Worm (Caenorhabditis elegans) whole organism, L4/young adult: ENCODE data around the gene fat-4.
"Not testable (repeated sequence)": the region's sequence is repeated elsewhere in the genome, so short reads cannot be mapped to it uniquely, and the experiment has no call there.

ENCODE experiments used
- W03F9.2 ChIP-seq: fragments of 150-350 bp; optimal IDR thresholded peaks from 2 replicates; lab custom pipeline; 2014; ENCODE audit warnings: missing biosample characterization, missing genetic modification characterization
- dao-5 ChIP-seq: sonication (generic microtip); optimal IDR thresholded peaks from 2 replicates; lab custom pipeline; 2016; ENCODE audit warnings: missing genotype, missing genetic modification characterization, moderate library complexity, missing compliant biosample characterization
- him-1 ChIP-seq: sonication (generic microtip); optimal IDR thresholded peaks from 2 replicates; lab custom pipeline; 2016; ENCODE audit warnings: missing genotype, missing genetic modification reagents, missing genetic modification characterization, missing compliant biosample characterization

The fat-4 gene

ce11 chrIV:9799129-9799528, at the start of gene fat-4:
fat-4 (plus strand) TSS chrIV:9799429.
- TF ChIP-seq W03F9.2 (tag; lab: Kevin White, UChicago) (no peak), him-1 (tag; lab: Kevin White, UChicago) (no peak), dao-5 (no peak)

- TF ChIP-seq him-1 (tag; lab: Kevin White, UChicago) (no peak), W03F9.2 (tag; lab: Kevin White, UChicago) (no peak), dao-5 (no peak)
Observed at ce11 chrIV:9755713-9756112, 43.5 kb upstream of the fat-4 start.

DNA sequence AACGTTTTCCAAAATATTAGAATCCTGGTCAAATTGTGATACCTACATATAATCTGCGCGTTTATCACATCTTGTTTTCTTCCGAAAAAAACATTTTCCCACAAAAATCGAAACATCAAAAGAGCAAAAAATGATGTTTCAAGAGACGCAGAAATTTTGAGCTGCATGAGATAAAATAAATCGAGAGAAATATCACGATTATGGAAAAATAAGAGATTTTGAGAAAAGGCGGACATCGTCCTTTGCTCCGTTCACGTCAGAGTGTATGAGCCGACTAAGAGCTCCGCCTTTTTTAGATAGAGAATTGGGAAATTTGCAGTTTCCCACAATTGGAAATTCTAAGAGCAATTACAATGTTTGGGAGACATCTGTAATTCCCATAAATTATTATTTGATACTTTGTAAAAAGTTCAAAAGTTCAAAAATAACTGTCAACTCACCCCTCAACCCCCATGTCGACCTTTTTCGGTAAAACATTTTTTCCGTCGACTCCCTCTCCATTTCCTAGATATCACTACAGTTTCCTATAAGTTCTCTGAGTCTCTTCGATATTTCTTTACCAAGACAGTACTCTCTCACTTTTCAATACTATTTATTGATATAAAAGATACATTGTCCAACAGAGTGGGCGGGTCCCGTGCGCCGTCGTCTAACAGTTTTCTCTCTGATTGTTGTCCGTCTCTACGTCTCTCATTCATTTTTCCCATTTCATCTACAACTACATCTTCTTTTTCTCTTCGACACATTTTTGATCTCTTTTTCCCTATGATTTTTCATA, 42.4 kb upstream of the fat-4 start:
- TF ChIP-seq him-1 (tag; lab: Kevin White, UChicago) (no peak), W03F9.2 (tag; lab: Kevin White, UChicago) (peak; percentile 41)

DNA sequence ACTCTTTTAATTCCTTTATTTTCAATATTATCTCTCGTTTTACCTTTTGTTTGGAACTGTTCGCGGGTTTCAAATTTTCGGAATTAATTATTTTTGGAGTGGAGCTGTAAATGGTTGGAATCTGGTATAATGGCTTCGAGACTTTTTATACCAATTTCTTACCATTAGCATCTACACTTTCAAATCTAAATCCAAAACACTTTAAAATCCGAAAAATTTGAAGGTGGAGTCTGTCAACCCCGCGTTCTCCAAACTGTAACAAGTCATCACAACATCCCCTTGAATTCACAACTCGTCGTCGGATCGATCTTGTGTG, 41.8 kb upstream of the fat-4 start, which contains the start of gene nhr-97:
TSS of gene nhr-97 (plus strand) at position 217 of the 316 bp plus-strand sequence.
- no peak for TF ChIP-seq dao-5
- TF ChIP-seq W03F9.2 (tag; lab: Kevin White, UChicago), result no peak
- TF ChIP-seq him-1 (tag; lab: Kevin White, UChicago), result no peak

- no peak for TF ChIP-seq dao-5
- no peak for TF ChIP-seq him-1 (tag; lab: Kevin White, UChicago)
- TF ChIP-seq W03F9.2 (tag; lab: Kevin White, UChicago), result no peak
Observed at ce11 chrIV:9761751-9762150, 37.5 kb upstream of the fat-4 start.

- TF ChIP-seq W03F9.2 (tag; lab: Kevin White, UChicago) (no peak), him-1 (tag; lab: Kevin White, UChicago) (no peak), dao-5 (no peak)
Observed at ce11 chrIV:9762667-9763173, 36.5 kb upstream of the fat-4 start.

DNA sequence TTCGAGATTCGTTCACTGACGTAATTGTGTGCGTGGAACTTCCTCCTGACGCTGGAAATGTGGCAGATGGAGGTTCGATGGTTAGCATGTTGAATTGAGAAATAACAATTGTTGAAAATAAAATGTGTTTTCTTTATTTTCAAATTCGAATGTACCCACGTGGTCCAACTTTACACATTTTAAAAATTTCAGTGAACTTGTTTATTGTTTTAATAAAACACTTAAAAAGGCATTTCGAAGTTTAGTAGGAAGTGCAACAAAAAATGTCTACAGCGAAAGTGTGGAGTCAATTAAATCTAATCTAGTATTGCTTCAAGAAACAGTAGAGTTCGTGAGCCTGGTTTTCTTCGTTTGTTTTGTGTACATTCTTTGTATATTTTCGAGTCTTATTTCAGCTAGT, 33.0 kb upstream of the fat-4 start, which contains the start of gene ssp-36:
TSS of gene ssp-36 (minus strand) at position 101 of the 400 bp plus-strand sequence.
- TF ChIP-seq him-1 (tag; lab: Kevin White, UChicago) (no peak), dao-5 (no peak), W03F9.2 (tag; lab: Kevin White, UChicago) (no peak)

ce11 chrIV:9767054-9767453, 32.2 kb upstream of the fat-4 start, which contains the start of gene msp-79:
msp-79 (minus strand) TSS chrIV:9767154.
- TF ChIP-seq W03F9.2 (tag; lab: Kevin White, UChicago); dao-5; him-1 (tag; lab: Kevin White, UChicago): not testable (repeated sequence)

- not testable (repeated sequence) for TF ChIP-seq dao-5; him-1 (tag; lab: Kevin White, UChicago); W03F9.2 (tag; lab: Kevin White, UChicago)
Observed at ce11 chrIV:9769746-9770145, 29.5 kb upstream of the fat-4 start, which contains the start of gene msp-78. msp-78 (plus strand) TSS chrIV:9770046.

ce11 chrIV:9770798-9771197, 28.4 kb upstream of the fat-4 start:
- TF ChIP-seq him-1 (tag; lab: Kevin White, UChicago) (no peak), W03F9.2 (tag; lab: Kevin White, UChicago) (no peak), dao-5 (no peak)

- TF ChIP-seq W03F9.2 (tag; lab: Kevin White, UChicago), result no peak
- no peak for TF ChIP-seq him-1 (tag; lab: Kevin White, UChicago)
- no peak for TF ChIP-seq dao-5
Observed at ce11 chrIV:9772096-9772720, 27.0 kb upstream of the fat-4 start, which contains the start of gene cav-1. cav-1 (plus strand) TSS chrIV:9772510.

ce11 chrIV:9773441-9773840, 25.8 kb upstream of the fat-4 start:
- no peak for TF ChIP-seq him-1 (tag; lab: Kevin White, UChicago)
- no peak for TF ChIP-seq W03F9.2 (tag; lab: Kevin White, UChicago)
- no peak for TF ChIP-seq dao-5

- TF ChIP-seq him-1 (tag; lab: Kevin White, UChicago), result no peak
- TF ChIP-seq dao-5, result no peak
- no peak for TF ChIP-seq W03F9.2 (tag; lab: Kevin White, UChicago)
Observed at ce11 chrIV:9777535-9777934, 21.7 kb upstream of the fat-4 start, which contains the start of gene sna-2. sna-2 (minus strand) TSS chrIV:9777634.

- TF ChIP-seq W03F9.2 (tag; lab: Kevin White, UChicago), result peak; percentile 43
- TF ChIP-seq dao-5, result no peak
Observed at ce11 chrIV:9778016-9778415, 21.2 kb upstream of the fat-4 start, which contains the start of gene T13F2.6. T13F2.6 (plus strand) TSS chrIV:9778321.
